Fruit fly (Drosophila melanogaster): ENCODE measurements around the gene cass.

Gene cass

dm6 chr2L:17433030-17433912 lies 44.4 kb downstream of the cass start, which contains the start of the genes Dif and CG5043:
Gene Dif, minus strand, starts transcription at chr2L:17433161.
Gene CG5043, plus strand, starts transcription at chr2L:17433862.
- TF ChIP-seq CG8478 (optimal IDR thresholded peaks at IDR 0.05) (no peak), CTCF (optimal IDR thresholded peaks at IDR 0.05) (no peak)

- TF ChIP-seq CTCF (optimal IDR thresholded peaks at IDR 0.05) (no peak), CG8478 (optimal IDR thresholded peaks at IDR 0.05) (no peak)
Observed at dm6 chr2L:17431359-17431675, 46.4 kb downstream of the cass start.

- TF ChIP-seq CTCF (optimal IDR thresholded peaks at IDR 0.05): no peak
Observed at dm6 chr2L:17430602-17431358, 46.9 kb downstream of the cass start.

- no peak for TF ChIP-seq CG8478 (optimal IDR thresholded peaks at IDR 0.05)
- TF ChIP-seq CTCF (optimal IDR thresholded peaks at IDR 0.05): no peak
Observed at dm6 chr2L:17429788-17430587, 47.7 kb downstream of the cass start.

- TF ChIP-seq CTCF (optimal IDR thresholded peaks at IDR 0.05): no peak
- TF ChIP-seq CG8478 (optimal IDR thresholded peaks at IDR 0.05): no peak
Observed at dm6 chr2L:17427929-17428456, 49.7 kb downstream of the cass start.

dm6 chr2L:17427187-17427586 lies 50.5 kb downstream of the cass start:
- TF ChIP-seq CTCF (optimal IDR thresholded peaks at IDR 0.05) (no peak), CG8478 (optimal IDR thresholded peaks at IDR 0.05) (no peak)

dm6 chr2L:17425412-17425811 lies 52.3 kb downstream of the cass start:
- TF ChIP-seq CG8478 (optimal IDR thresholded peaks at IDR 0.05) (no peak), CTCF (optimal IDR thresholded peaks at IDR 0.05) (no peak)

dm6 chr2L:17425005-17425404 lies 52.7 kb downstream of the cass start:
- no peak for TF ChIP-seq CG8478 (optimal IDR thresholded peaks at IDR 0.05)
- TF ChIP-seq CTCF (optimal IDR thresholded peaks at IDR 0.05): no peak
